Worm (Caenorhabditis elegans) whole organism, late embryonic: ENCODE measurements around the gene C17G1.5.

ENCODE experiments used
- C38D4.7 ChIP-seq: fragments of 200-800 bp; sonication (Bioruptor generic); optimal IDR thresholded peaks from 2 replicates; lab custom pipeline; 2018; ENCODE audit warnings: mild to moderate bottlenecking, missing genetic modification characterization, moderate library complexity, missing compliant biosample characterization
- ama-1 ChIP-seq: fragments of 150-350 bp; optimal IDR thresholded peaks from 2 replicates; lab custom pipeline; 2014
- ceh-18 ChIP-seq: sonication (generic microtip); optimal IDR thresholded peaks from 2 replicates; lab custom pipeline; 2016; ENCODE audit warnings: missing genetic modification characterization, missing compliant biosample characterization
- ceh-24 ChIP-seq: sonication (generic microtip); optimal IDR thresholded peaks from 2 replicates; lab custom pipeline; 2016; ENCODE audit warnings: mild to moderate bottlenecking, missing genetic modification characterization, missing compliant biosample characterization
- ceh-9 ChIP-seq: sonication (generic microtip); optimal IDR thresholded peaks from 2 replicates; lab custom pipeline; 2016; ENCODE audit warnings: mild to moderate bottlenecking, missing genetic modification characterization, inconsistent platforms, missing compliant biosample characterization
- lin-11 ChIP-seq: fragments of 200-800 bp; sonication (Bioruptor generic); optimal IDR thresholded peaks from 2 replicates; lab custom pipeline; 2018; ENCODE audit warnings: mild to moderate bottlenecking, missing genetic modification characterization, missing compliant biosample characterization
- nhr-11 ChIP-seq: fragments of 150-350 bp; optimal IDR thresholded peaks from 2 replicates; lab custom pipeline; 2014; ENCODE audit warnings: missing biosample characterization, missing genetic modification characterization
- pqm-1 ChIP-seq: sonication (generic microtip); optimal IDR thresholded peaks from 2 replicates; lab custom pipeline; 2016; ENCODE audit warnings: missing genetic modification characterization, missing compliant biosample characterization
- sox-4 ChIP-seq: sonication (generic microtip); optimal IDR thresholded peaks from 2 replicates; lab custom pipeline; 2017; ENCODE audit warnings: mild to moderate bottlenecking, missing genetic modification characterization, inconsistent platforms, missing compliant biosample characterization
- tbx-2 ChIP-seq: sonication (generic microtip); optimal IDR thresholded peaks from 2 replicates; lab custom pipeline; 2016; ENCODE audit warnings: missing genetic modification characterization, missing compliant biosample characterization
- unc-3 ChIP-seq, 2 experiments: fragments of 200-800 bp in 1 of 2; sonication (Bioruptor generic) in 1 of 2; sonication (generic microtip) in 1 of 2; conservative IDR thresholded peaks in 1 of 2; optimal IDR thresholded peaks in 1 of 2; 2 replicates each; pipeline versions ENCODE4 v1.3.6 to Lab custom; 2016 to 2022; ENCODE audit warnings: missing compliant biosample characterization in 2 of 2, missing genetic modification characterization in 2 of 2, missing genetic modification reagents in 1 of 2
- zip-5 ChIP-seq: sonication (generic microtip); optimal IDR thresholded peaks from 2 replicates; lab custom pipeline; 2016; ENCODE audit warnings: missing genetic modification characterization, missing compliant biosample characterization

DNA sequence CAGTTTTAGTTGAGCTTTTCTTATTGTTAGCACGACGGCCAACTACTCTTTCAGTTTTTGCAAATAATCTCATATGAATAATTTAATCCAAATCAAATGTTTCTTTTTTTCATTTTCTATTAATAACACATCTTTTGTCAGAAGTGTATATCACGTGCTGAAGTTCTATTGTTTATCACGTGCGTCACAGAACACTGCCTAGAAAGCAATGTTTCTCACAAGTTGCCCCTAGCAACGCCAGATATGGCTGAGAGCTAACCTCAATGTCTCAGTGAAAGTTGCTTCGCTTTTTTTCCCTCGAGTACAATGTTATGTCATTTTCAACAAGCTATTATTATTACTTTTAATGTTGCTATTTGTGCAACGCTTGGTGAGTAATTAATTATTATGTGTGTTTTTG, 10.6 kb upstream of the C17G1.5 start:
- TF ChIP-seq pqm-1 (tag; lab: Kevin White, UChicago) (no peak), nhr-11 (tag; lab: Kevin White, UChicago) (no peak), zip-5 (tag; lab: Kevin White, UChicago) (no peak), ceh-24 (tag; lab: Kevin White, UChicago) (no peak), C38D4.7 (GFP tag; lab: Kevin White, UChicago) (no peak), tbx-2 (tag; lab: Kevin White, UChicago) (no peak), ama-1 (no peak), ceh-18 (tag; lab: Kevin White, UChicago) (no peak), ceh-9 (no peak), lin-11 (tag; lab: Kevin White, UChicago) (no peak), sox-4 (tag; lab: Kevin White, UChicago) (no peak), unc-3 (GFP tag; conservative IDR thresholded peaks at IDR 0.05; lab: Robert Waterston, UW) (no peak), unc-3 (tag; optimal IDR thresholded peaks at IDR 0.05; lab: Kevin White, UChicago) (no peak)
